Worm (Caenorhabditis elegans) whole organism, L4 larva: Measurements from ENCODE around the gene clc-19.

Experiments used
- D1046.2 ChIP-seq: fragments of 200-800 bp; sonication (Bioruptor generic); IDR thresholded peaks from 2 replicates; pipeline ENCODE4 v1.3.6; 2022; ENCODE audit warnings: missing genetic modification characterization, missing compliant biosample characterization
- Y48G9A.11 ChIP-seq: fragments of 200-800 bp; sonication (Bioruptor generic); IDR thresholded peaks from 2 replicates; pipeline ENCODE4 v1.3.6; 2022; ENCODE audit warnings: missing genetic modification reagents, missing genetic modification characterization, missing compliant biosample characterization
- Y5F2A.4 ChIP-seq: fragments of 200-800 bp; sonication (Bioruptor generic); optimal IDR thresholded peaks from 2 replicates; lab custom pipeline; 2018; ENCODE audit warnings: mild to moderate bottlenecking, missing genetic modification characterization, missing compliant biosample characterization
- Y75B8A.6 ChIP-seq: fragments of 200-800 bp; sonication (Bioruptor generic); IDR thresholded peaks from 2 replicates; pipeline ENCODE4 v1.3.6; 2022; ENCODE audit warnings: missing genetic modification reagents, missing genetic modification characterization, missing compliant biosample characterization
- ZK337.2 ChIP-seq: fragments of 200-800 bp; sonication (Bioruptor generic); IDR thresholded peaks from 2 replicates; pipeline ENCODE4 v1.3.6; 2022; ENCODE audit warnings: missing genetic modification reagents, missing genetic modification characterization, missing compliant biosample characterization
- aly-2 ChIP-seq: sonication (generic microtip); optimal IDR thresholded peaks from 2 replicates; lab custom pipeline; 2018; ENCODE audit warnings: missing biosample characterization, missing genetic modification characterization
- ama-1 ChIP-seq: fragments of 150-350 bp; optimal IDR thresholded peaks from 2 replicates; lab custom pipeline; 2014; ENCODE audit warnings: inconsistent platforms, mixed read lengths
- arid-1 ChIP-seq: fragments of 200-800 bp; sonication (Bioruptor generic); conservative IDR thresholded peaks from 2 replicates; pipeline ENCODE4 v1.3.6; 2022; ENCODE audit warnings: missing genetic modification reagents, missing genetic modification characterization, missing compliant biosample characterization
- attf-4 ChIP-seq: sonication (generic microtip); optimal IDR thresholded peaks from 3 replicates; lab custom pipeline; 2017; ENCODE audit warnings: missing biosample characterization, missing genetic modification characterization
- ceh-20 ChIP-seq: fragments of 200-800 bp; sonication (Bioruptor generic); IDR thresholded peaks from 2 replicates; pipeline ENCODE4 v1.3.6; 2022; ENCODE audit warnings: missing genetic modification reagents, missing genetic modification characterization, missing compliant biosample characterization
- ceh-32 ChIP-seq: sonication (generic microtip); optimal IDR thresholded peaks from 2 replicates; lab custom pipeline; 2016; ENCODE audit warnings: mild to moderate bottlenecking, missing genetic modification characterization, missing compliant biosample characterization; ENCODE audit not compliant: poor library complexity
- ceh-44 ChIP-seq: fragments of 200-800 bp; sonication (Bioruptor generic); IDR thresholded peaks from 2 replicates; pipeline ENCODE4 v1.3.6; 2022; ENCODE audit warnings: missing genetic modification reagents, missing genetic modification characterization, missing compliant biosample characterization
- ceh-62 ChIP-seq: sonication (generic microtip); optimal IDR thresholded peaks from 2 replicates; lab custom pipeline; 2017; ENCODE audit warnings: missing biosample characterization, missing genetic modification characterization
- ces-1 ChIP-seq: fragments of 150-350 bp; sonication (generic microtip); optimal IDR thresholded peaks from 4 replicates; lab custom pipeline; 2014; ENCODE audit warnings: missing biosample characterization, missing genetic modification reagents, missing genetic modification characterization
- cey-2 ChIP-seq: sonication (generic microtip); optimal IDR thresholded peaks from 3 replicates; lab custom pipeline; 2017; ENCODE audit warnings: missing genetic modification characterization, mild to moderate bottlenecking, missing compliant biosample characterization, antibody characterized with exemption, borderline replicate concordance; ENCODE audit not compliant: insufficient read depth
- daf-16 ChIP-seq, 3 experiments: sonication (generic microtip); optimal IDR thresholded peaks; 2 replicates each; lab custom pipeline; 2016 to 2017; ENCODE audit warnings: missing genetic modification characterization in 3 of 3, missing genetic modification reagents in 3 of 3, mild to moderate bottlenecking in 2 of 3, missing compliant biosample characterization in 2 of 3, missing biosample characterization in 1 of 3, moderate library complexity in 1 of 3
- daf-8 ChIP-seq: fragments of 200-800 bp; sonication (Bioruptor generic); IDR thresholded peaks from 2 replicates; pipeline ENCODE4 v1.3.6; 2022; ENCODE audit warnings: missing genetic modification characterization, missing compliant biosample characterization
- dve-1 ChIP-seq: sonication (generic microtip); optimal IDR thresholded peaks from 2 replicates; lab custom pipeline; 2017; ENCODE audit warnings: antibody characterized with exemption, mild to moderate bottlenecking, missing genetic modification characterization, missing compliant biosample characterization; ENCODE audit not compliant: insufficient read depth
- egl-43 ChIP-seq: fragments of 200-800 bp; sonication (Bioruptor generic); IDR thresholded peaks from 2 replicates; pipeline ENCODE4 v1.3.6; 2022; ENCODE audit warnings: missing genetic modification reagents, missing genetic modification characterization, missing compliant biosample characterization
- fkh-10 ChIP-seq: fragments of 150-350 bp; optimal IDR thresholded peaks from 2 replicates; lab custom pipeline; 2014; ENCODE audit warnings: missing biosample characterization, missing genetic modification reagents, missing genetic modification characterization
- fos-1 ChIP-seq: fragments of 150-350 bp; optimal IDR thresholded peaks from 2 replicates; lab custom pipeline; 2014; ENCODE audit warnings: missing biosample characterization, missing genetic modification characterization
- gei-8 ChIP-seq: fragments of 200-800 bp; sonication (Bioruptor generic); optimal IDR thresholded peaks from 2 replicates; lab custom pipeline; 2018; ENCODE audit warnings: mild to moderate bottlenecking, missing genetic modification characterization, missing compliant biosample characterization
- hif-1 ChIP-seq, 2 experiments: sonication (generic microtip); optimal IDR thresholded peaks; 2 replicates each; lab custom pipeline; 2016 to 2017; ENCODE audit warnings: missing compliant biosample characterization in 2 of 2, missing genetic modification characterization in 2 of 2, missing genetic modification reagents in 2 of 2, missing genotype in 2 of 2, mild to moderate bottlenecking in 1 of 2
- hlh-11 ChIP-seq: fragments of 200-800 bp; sonication (Bioruptor generic); optimal IDR thresholded peaks from 2 replicates; lab custom pipeline; 2018; ENCODE audit warnings: mild to moderate bottlenecking, missing genetic modification characterization, missing compliant biosample characterization
- hlh-30 ChIP-seq: sonication (generic microtip); optimal IDR thresholded peaks from 2 replicates; lab custom pipeline; 2017; ENCODE audit warnings: antibody characterized with exemption, mild to moderate bottlenecking, missing genetic modification characterization, missing compliant biosample characterization; ENCODE audit not compliant: insufficient read depth
- hmg-1.1 ChIP-seq: fragments of 200-800 bp; sonication (Bioruptor generic); IDR thresholded peaks from 2 replicates; pipeline ENCODE4 v1.3.6; 2022; ENCODE audit warnings: missing genetic modification reagents, missing genetic modification characterization, missing compliant biosample characterization
- lin-13 ChIP-seq: fragments of 150-350 bp; optimal IDR thresholded peaks from 2 replicates; lab custom pipeline; 2014; ENCODE audit warnings: missing biosample characterization, missing genetic modification reagents, missing genetic modification characterization
- lin-38 ChIP-seq: fragments of 200-800 bp; sonication (Bioruptor generic); IDR thresholded peaks from 2 replicates; pipeline ENCODE4 v1.3.6; 2022; ENCODE audit warnings: missing genetic modification reagents, missing genetic modification characterization, missing compliant biosample characterization
- lir-3 ChIP-seq: sonication (generic microtip); optimal IDR thresholded peaks from 2 replicates; lab custom pipeline; 2016; ENCODE audit warnings: mild to moderate bottlenecking, missing genetic modification characterization, missing compliant biosample characterization
- madf-9 ChIP-seq: fragments of 200-800 bp; sonication (Bioruptor generic); conservative IDR thresholded peaks from 2 replicates; pipeline ENCODE4 v1.3.6; 2022; ENCODE audit warnings: missing genetic modification reagents, missing genetic modification characterization, missing compliant biosample characterization
- mdl-1 ChIP-seq, 2 experiments: fragments of 150-350 bp in 1 of 2; sonication (generic microtip) in 1 of 2; optimal IDR thresholded peaks; 2 replicates each; lab custom pipeline; 2014 to 2017; ENCODE audit warnings: missing biosample characterization in 2 of 2, missing genetic modification characterization in 2 of 2
- mes-2 ChIP-seq: sonication (generic microtip); optimal IDR thresholded peaks from 2 replicates; lab custom pipeline; 2016; ENCODE audit warnings: missing genotype, mild to moderate bottlenecking, missing genetic modification characterization, missing compliant biosample characterization; ENCODE audit not compliant: poor library complexity, severe bottlenecking
- mxl-2 ChIP-seq: fragments of 200-800 bp; sonication (Bioruptor generic); conservative IDR thresholded peaks from 2 replicates; pipeline ENCODE4 v1.3.6; 2022; ENCODE audit warnings: missing genetic modification reagents, missing genetic modification characterization, missing compliant biosample characterization
- nhr-10 ChIP-seq: fragments of 150-350 bp; optimal IDR thresholded peaks from 2 replicates; lab custom pipeline; 2014; ENCODE audit warnings: missing biosample characterization, missing genetic modification characterization
- nhr-111 ChIP-seq: fragments of 200-800 bp; sonication (Bioruptor generic); optimal IDR thresholded peaks from 2 replicates; lab custom pipeline; 2018; ENCODE audit warnings: mild to moderate bottlenecking, missing genetic modification characterization, missing compliant biosample characterization
- nhr-25 ChIP-seq: sonication (generic microtip); optimal IDR thresholded peaks from 2 replicates; lab custom pipeline; 2017; ENCODE audit warnings: missing genetic modification characterization, mild to moderate bottlenecking, missing compliant biosample characterization, antibody characterized with exemption, moderate library complexity, borderline replicate concordance; ENCODE audit not compliant: insufficient read depth
- nhr-6 ChIP-seq: fragments of 150-350 bp; optimal IDR thresholded peaks from 2 replicates; lab custom pipeline; 2014; ENCODE audit warnings: missing biosample characterization, missing genetic modification characterization
- nhr-77 ChIP-seq: fragments of 150-350 bp; optimal IDR thresholded peaks from 2 replicates; lab custom pipeline; 2014; ENCODE audit warnings: missing biosample characterization, missing genetic modification characterization
- pha-4 ChIP-seq, 2 experiments: fragments of 150-350 bp in 1 of 2; fragments of 200-800 bp in 1 of 2; sonication (Bioruptor generic) in 1 of 2; IDR thresholded peaks in 1 of 2; optimal IDR thresholded peaks in 1 of 2; 2 replicates each; pipeline versions ENCODE4 v1.3.6 to Lab custom; 2014 to 2022; ENCODE audit warnings: missing genetic modification characterization in 2 of 2, missing genetic modification reagents in 2 of 2, missing biosample characterization in 1 of 2, missing compliant biosample characterization in 1 of 2
- php-3 ChIP-seq: fragments of 200-800 bp; sonication (Bioruptor generic); IDR thresholded peaks from 2 replicates; pipeline ENCODE4 v1.3.6; 2022; ENCODE audit warnings: missing genetic modification reagents, missing genetic modification characterization, missing compliant biosample characterization
- pqm-1 ChIP-seq: sonication (generic microtip); optimal IDR thresholded peaks from 2 replicates; lab custom pipeline; 2017; ENCODE audit warnings: missing biosample characterization, missing genetic modification characterization
- sdz-12 ChIP-seq: fragments of 200-800 bp; sonication (Bioruptor generic); optimal IDR thresholded peaks from 2 replicates; lab custom pipeline; 2018; ENCODE audit warnings: mild to moderate bottlenecking, missing genetic modification characterization, missing compliant biosample characterization
- snpc-4 ChIP-seq: fragments of 150-350 bp; optimal IDR thresholded peaks from 2 replicates; lab custom pipeline; 2014; ENCODE audit warnings: missing biosample characterization, missing genetic modification characterization
- spr-1 ChIP-seq: sonication (generic microtip); optimal IDR thresholded peaks from 2 replicates; lab custom pipeline; 2016; ENCODE audit warnings: mild to moderate bottlenecking, missing genetic modification characterization, missing compliant biosample characterization
- unc-130 ChIP-seq: sonication (generic microtip); optimal IDR thresholded peaks from 2 replicates; lab custom pipeline; 2016; ENCODE audit warnings: missing genetic modification reagents, missing genetic modification characterization, missing compliant biosample characterization
- zfp-2 ChIP-seq: sonication (generic microtip); optimal IDR thresholded peaks from 2 replicates; lab custom pipeline; 2016; ENCODE audit warnings: mild to moderate bottlenecking, missing genetic modification characterization, missing compliant biosample characterization
- zfp-3 ChIP-seq: fragments of 200-800 bp; sonication (Bioruptor generic); conservative IDR thresholded peaks from 2 replicates; pipeline ENCODE4 v1.3.6; 2022; ENCODE audit warnings: missing genetic modification reagents, missing genetic modification characterization, missing compliant biosample characterization
- zip-2 ChIP-seq: fragments of 150-350 bp; optimal IDR thresholded peaks from 2 replicates; lab custom pipeline; 2014; ENCODE audit warnings: missing biosample characterization, missing genetic modification characterization
- ztf-11 ChIP-seq: fragments of 150-350 bp; optimal IDR thresholded peaks from 2 replicates; lab custom pipeline; 2014; ENCODE audit warnings: missing biosample characterization, missing genetic modification characterization

Gene clc-19

DNA sequence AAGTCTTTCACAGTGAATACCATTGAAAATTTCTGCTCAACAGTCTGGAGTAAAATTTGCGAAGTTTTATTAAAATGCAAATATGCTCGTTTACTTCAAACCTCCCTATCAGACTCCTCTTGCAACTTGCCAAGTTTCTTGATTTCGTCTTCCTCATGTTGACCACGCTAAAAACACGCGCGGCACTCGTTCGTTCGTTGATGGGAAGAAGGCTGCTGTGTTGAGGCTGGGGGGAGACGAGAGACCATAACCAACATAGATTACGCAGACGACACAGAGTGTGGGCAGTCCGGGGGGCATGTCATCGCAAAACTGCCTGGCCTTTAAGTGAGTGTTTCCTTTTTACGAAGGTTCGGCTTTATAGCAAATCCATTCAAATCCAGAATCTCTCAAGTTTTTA, 29.4 kb downstream of the clc-19 start:
- TF ChIP-seq aly-2 (tag; lab: Kevin White, UChicago) (no peak), ceh-44 (GFP tag; lab: Robert Waterston, UW) (no peak), pha-4 (GFP tag; IDR thresholded peaks at IDR 0.05; lab: Robert Waterston, UW) (no peak), pha-4 (tag; optimal IDR thresholded peaks at IDR 0.05; lab: Kevin White, UChicago) (no peak), dve-1 (no peak), arid-1 (no peak), lin-13 (GFP tag; lab: Kevin White, UChicago) (no peak), mxl-2 (GFP tag; lab: Robert Waterston, UW) (peak; percentile 44; the same call in 1 of the 2 replicates), cey-2 (no peak), Y48G9A.11 (GFP tag; lab: Robert Waterston, UW) (no peak), zfp-2 (tag; lab: Kevin White, UChicago) (no peak), spr-1 (tag; lab: Kevin White, UChicago) (no peak), hlh-30 (peak; percentile 77), D1046.2 (GFP tag; lab: Robert Waterston, UW) (no peak), mes-2 (tag; lab: Kevin White, UChicago) (peak; percentile 27), lir-3 (no peak), hlh-11 (tag; lab: Kevin White, UChicago) (peak; percentile 65), ceh-62 (tag; lab: Kevin White, UChicago) (no peak), egl-43 (GFP tag; lab: Robert Waterston, UW) (no peak), nhr-25 (no peak), daf-8 (GFP tag; lab: Robert Waterston, UW) (no peak), ztf-11 (tag; lab: Kevin White, UChicago) (no peak), fkh-10 (GFP tag; lab: Kevin White, UChicago) (no peak), madf-9 (peak; percentile 42; the same call in 1 of the 2 replicates), gei-8 (GFP tag; lab: Kevin White, UChicago) (no peak), hmg-1.1 (GFP tag; lab: Robert Waterston, UW) (peak; percentile 54), php-3 (GFP tag; lab: Robert Waterston, UW) (no peak), unc-130 (GFP tag; lab: Kevin White, UChicago) (no peak), ces-1 (GFP tag; lab: Kevin White, UChicago) (no peak), nhr-77 (tag; lab: Kevin White, UChicago) (no peak), daf-16 (GFP tag; optimal IDR thresholded peaks at IDR 0.05; lab: Kevin White, UChicago) (no peak), daf-16 (tag; optimal IDR thresholded peaks at IDR 0.05; lab: Kevin White, UChicago) (peak; percentile 68), Y5F2A.4 (no peak), nhr-6 (no peak), nhr-10 (tag; lab: Kevin White, UChicago) (no peak), attf-4 (tag; lab: Kevin White, UChicago) (no peak), fos-1 (tag; lab: Kevin White, UChicago) (no peak), ceh-20 (GFP tag; lab: Robert Waterston, UW) (0 out of 2 replicates have a peak, but pooled peaks have one; percentile 35), ceh-32 (tag; lab: Kevin White, UChicago) (no peak), sdz-12 (GFP tag; lab: Kevin White, UChicago) (no peak), Y75B8A.6 (GFP tag; lab: Robert Waterston, UW) (no peak), zip-2 (no peak), snpc-4 (tag; lab: Kevin White, UChicago) (no peak), ZK337.2 (no peak), zfp-3 (GFP tag; lab: Robert Waterston, UW) (no peak), mdl-1 (tag; optimal IDR thresholded peaks at IDR 0.05; lab: Kevin White, UChicago) (peak in 1 of 2 experiments; percentile 56), nhr-111 (GFP tag; lab: Kevin White, UChicago) (no peak), hif-1 (tag; optimal IDR thresholded peaks at IDR 0.05; lab: Kevin White, UChicago) (no peak), ama-1 (no peak), pqm-1 (tag; lab: Kevin White, UChicago) (no peak), lin-38 (GFP tag; lab: Robert Waterston, UW) (peak; percentile 28; the same call in 1 of the 2 replicates)
